Worm (Caenorhabditis elegans) whole organism, L4 larva: ENCODE measurements around the gene mpk-2.

Experiments
- D1046.2 ChIP-seq: fragments of 200-800 bp; sonication (Bioruptor generic); IDR thresholded peaks from 2 replicates; pipeline ENCODE4 v1.3.6; 2022; ENCODE audit warnings: missing genetic modification characterization, missing compliant biosample characterization
- F26F4.8 ChIP-seq: fragments of 200-800 bp; sonication (Bioruptor generic); conservative IDR thresholded peaks from 2 replicates; pipeline ENCODE4 v1.3.6; 2022; ENCODE audit warnings: missing genetic modification characterization, missing compliant biosample characterization
- F49E8.2 ChIP-seq: sonication (generic microtip); optimal IDR thresholded peaks from 2 replicates; lab custom pipeline; 2016; ENCODE audit warnings: missing compliant biosample characterization, mild to moderate bottlenecking, missing genetic modification characterization, borderline replicate concordance
- T20F7.1 ChIP-seq: fragments of 200-800 bp; sonication (Bioruptor generic); optimal IDR thresholded peaks from 2 replicates; lab custom pipeline; 2018; ENCODE audit warnings: mild to moderate bottlenecking, missing genetic modification characterization, missing compliant biosample characterization
- Y105C5A.15 ChIP-seq: fragments of 200-800 bp; sonication (Bioruptor generic); IDR thresholded peaks from 2 replicates; pipeline ENCODE4 v1.3.6; 2022; ENCODE audit warnings: missing genetic modification characterization, missing compliant biosample characterization
- Y75B8A.6 ChIP-seq: fragments of 200-800 bp; sonication (Bioruptor generic); IDR thresholded peaks from 2 replicates; pipeline ENCODE4 v1.3.6; 2022; ENCODE audit warnings: missing genetic modification reagents, missing genetic modification characterization, missing compliant biosample characterization
- aha-1 ChIP-seq: fragments of 150-350 bp; peaks from one replicate; lab custom pipeline; 2014; ENCODE audit warnings: missing biosample characterization, missing genetic modification characterization
- aly-2 ChIP-seq: sonication (generic microtip); optimal IDR thresholded peaks from 2 replicates; lab custom pipeline; 2018; ENCODE audit warnings: missing biosample characterization, missing genetic modification characterization
- ama-1 ChIP-seq: fragments of 150-350 bp; optimal IDR thresholded peaks from 2 replicates; lab custom pipeline; 2014; ENCODE audit warnings: inconsistent platforms, mixed read lengths
- attf-4 ChIP-seq: sonication (generic microtip); optimal IDR thresholded peaks from 3 replicates; lab custom pipeline; 2017; ENCODE audit warnings: missing biosample characterization, missing genetic modification characterization
- ceh-20 ChIP-seq: fragments of 200-800 bp; sonication (Bioruptor generic); IDR thresholded peaks from 2 replicates; pipeline ENCODE4 v1.3.6; 2022; ENCODE audit warnings: missing genetic modification reagents, missing genetic modification characterization, missing compliant biosample characterization
- ceh-44 ChIP-seq: fragments of 200-800 bp; sonication (Bioruptor generic); IDR thresholded peaks from 2 replicates; pipeline ENCODE4 v1.3.6; 2022; ENCODE audit warnings: missing genetic modification reagents, missing genetic modification characterization, missing compliant biosample characterization
- ctbp-1 ChIP-seq: fragments of 200-800 bp; sonication (Bioruptor generic); IDR thresholded peaks from 2 replicates; pipeline ENCODE4 v1.3.6; 2022; ENCODE audit warnings: missing genetic modification reagents, missing genetic modification characterization, missing compliant biosample characterization
- daf-16 ChIP-seq, 3 experiments: sonication (generic microtip); optimal IDR thresholded peaks; 2 replicates each; lab custom pipeline; 2016 to 2017; ENCODE audit warnings: missing genetic modification characterization in 3 of 3, missing genetic modification reagents in 3 of 3, mild to moderate bottlenecking in 2 of 3, missing compliant biosample characterization in 2 of 3, missing biosample characterization in 1 of 3, moderate library complexity in 1 of 3
- daf-19 ChIP-seq: fragments of 200-800 bp; sonication (Bioruptor generic); conservative IDR thresholded peaks from 2 replicates; pipeline ENCODE4 v1.3.6; 2022; ENCODE audit warnings: missing genetic modification characterization, missing compliant biosample characterization
- dmd-6 ChIP-seq: fragments of 200-800 bp; sonication (Bioruptor generic); IDR thresholded peaks from 2 replicates; pipeline ENCODE4 v1.3.6; 2022; ENCODE audit warnings: missing genetic modification reagents, missing genetic modification characterization, missing compliant biosample characterization
- dpl-1 ChIP-seq: fragments of 150-350 bp; optimal IDR thresholded peaks from 2 replicates; lab custom pipeline; 2014; ENCODE audit warnings: missing biosample characterization, missing genetic modification reagents, missing genetic modification characterization
- dve-1 ChIP-seq: sonication (generic microtip); optimal IDR thresholded peaks from 2 replicates; lab custom pipeline; 2017; ENCODE audit warnings: antibody characterized with exemption, mild to moderate bottlenecking, missing genetic modification characterization, missing compliant biosample characterization; ENCODE audit not compliant: insufficient read depth
- egl-27 ChIP-seq: sonication (generic microtip); optimal IDR thresholded peaks from 3 replicates; lab custom pipeline; 2017; ENCODE audit warnings: missing biosample characterization, missing genetic modification reagents, missing genetic modification characterization
- gei-8 ChIP-seq: fragments of 200-800 bp; sonication (Bioruptor generic); optimal IDR thresholded peaks from 2 replicates; lab custom pipeline; 2018; ENCODE audit warnings: mild to moderate bottlenecking, missing genetic modification characterization, missing compliant biosample characterization
- hif-1 ChIP-seq, 2 experiments: sonication (generic microtip); optimal IDR thresholded peaks; 2 replicates each; lab custom pipeline; 2016 to 2017; ENCODE audit warnings: missing compliant biosample characterization in 2 of 2, missing genetic modification characterization in 2 of 2, missing genetic modification reagents in 2 of 2, missing genotype in 2 of 2, mild to moderate bottlenecking in 1 of 2
- hlh-30 ChIP-seq: sonication (generic microtip); optimal IDR thresholded peaks from 2 replicates; lab custom pipeline; 2017; ENCODE audit warnings: antibody characterized with exemption, mild to moderate bottlenecking, missing genetic modification characterization, missing compliant biosample characterization; ENCODE audit not compliant: insufficient read depth
- lim-7 ChIP-seq: fragments of 200-800 bp; sonication (Bioruptor generic); IDR thresholded peaks from 2 replicates; pipeline ENCODE4 v1.3.6; 2022; ENCODE audit warnings: missing genetic modification characterization, missing compliant biosample characterization
- lin-13 ChIP-seq: fragments of 150-350 bp; optimal IDR thresholded peaks from 2 replicates; lab custom pipeline; 2014; ENCODE audit warnings: missing biosample characterization, missing genetic modification reagents, missing genetic modification characterization
- lin-15B ChIP-seq: fragments of 150-350 bp; sonication (generic microtip); optimal IDR thresholded peaks from 3 replicates; lab custom pipeline; 2014; ENCODE audit warnings: missing biosample characterization, missing genetic modification characterization
- lir-3 ChIP-seq: sonication (generic microtip); optimal IDR thresholded peaks from 2 replicates; lab custom pipeline; 2016; ENCODE audit warnings: mild to moderate bottlenecking, missing genetic modification characterization, missing compliant biosample characterization
- lsy-2 ChIP-seq, 2 experiments: fragments of 150-350 bp in 1 of 2; sonication (generic microtip) in 1 of 2; optimal IDR thresholded peaks; 2 replicates each; lab custom pipeline; 2014 to 2017; ENCODE audit warnings: missing biosample characterization in 2 of 2, missing genetic modification characterization in 2 of 2
- madf-5 ChIP-seq, 2 experiments: fragments of 200-800 bp; sonication (Bioruptor generic); IDR thresholded peaks; 2 replicates each; pipeline ENCODE4 v1.3.6; 2022; ENCODE audit warnings: missing compliant biosample characterization in 2 of 2, missing genetic modification characterization in 2 of 2
- madf-9 ChIP-seq: fragments of 200-800 bp; sonication (Bioruptor generic); conservative IDR thresholded peaks from 2 replicates; pipeline ENCODE4 v1.3.6; 2022; ENCODE audit warnings: missing genetic modification reagents, missing genetic modification characterization, missing compliant biosample characterization
- mdt-29 ChIP-seq: fragments of 200-800 bp; sonication (Bioruptor generic); IDR thresholded peaks from 2 replicates; pipeline ENCODE4 v1.3.6; 2022; ENCODE audit warnings: missing genetic modification reagents, missing genetic modification characterization, missing compliant biosample characterization
- nhr-10 ChIP-seq: fragments of 150-350 bp; optimal IDR thresholded peaks from 2 replicates; lab custom pipeline; 2014; ENCODE audit warnings: missing biosample characterization, missing genetic modification characterization
- nhr-102 ChIP-seq: sonication (generic microtip); optimal IDR thresholded peaks from 2 replicates; lab custom pipeline; 2016; ENCODE audit warnings: mild to moderate bottlenecking, missing genetic modification characterization, moderate library complexity, missing compliant biosample characterization
- nhr-11 ChIP-seq: fragments of 150-350 bp; optimal IDR thresholded peaks from 2 replicates; lab custom pipeline; 2014; ENCODE audit warnings: missing biosample characterization, missing genetic modification characterization
- nhr-41 ChIP-seq: fragments of 200-800 bp; sonication (Bioruptor generic); IDR thresholded peaks from 2 replicates; pipeline ENCODE4 v1.3.6; 2022; ENCODE audit warnings: missing genetic modification reagents, missing genetic modification characterization, missing compliant biosample characterization
- nhr-48 ChIP-seq: sonication (generic microtip); optimal IDR thresholded peaks from 2 replicates; lab custom pipeline; 2016; ENCODE audit warnings: mild to moderate bottlenecking, missing genetic modification characterization, missing compliant biosample characterization
- nhr-76 ChIP-seq: fragments of 150-350 bp; optimal IDR thresholded peaks from 2 replicates; lab custom pipeline; 2014; ENCODE audit warnings: missing biosample characterization, missing genetic modification characterization
- pqm-1 ChIP-seq: sonication (generic microtip); optimal IDR thresholded peaks from 2 replicates; lab custom pipeline; 2017; ENCODE audit warnings: missing biosample characterization, missing genetic modification characterization
- saeg-2 ChIP-seq: fragments of 200-800 bp; sonication (Bioruptor generic); IDR thresholded peaks from 2 replicates; pipeline ENCODE4 v1.3.6; 2022; ENCODE audit warnings: missing genetic modification reagents, missing genetic modification characterization, missing compliant biosample characterization
- skn-1 ChIP-seq: fragments of 150-350 bp; optimal IDR thresholded peaks from 2 replicates; lab custom pipeline; 2014; ENCODE audit warnings: missing biosample characterization, missing genetic modification characterization
- tra-1 ChIP-seq: fragments of 200-800 bp; sonication (Bioruptor generic); IDR thresholded peaks from 2 replicates; pipeline ENCODE4 v1.3.6; 2022; ENCODE audit warnings: missing genetic modification reagents, missing genetic modification characterization, missing compliant biosample characterization
- unc-39 ChIP-seq: sonication (generic microtip); optimal IDR thresholded peaks from 2 replicates; lab custom pipeline; 2017; ENCODE audit warnings: missing biosample characterization, missing genetic modification characterization
- unc-62 ChIP-seq, 3 experiments: fragments of 150-350 bp in 1 of 3; sonication (generic microtip); optimal IDR thresholded peaks in 2 of 3; peaks in 1 of 3; 1 replicate in 1 of 3; 2 replicates in 2 of 3; lab custom pipeline; 2014 to 2017; ENCODE audit warnings: missing biosample characterization in 3 of 3, missing genetic modification characterization in 3 of 3, missing genetic modification reagents in 3 of 3, missing genotype in 1 of 3
- zfp-2 ChIP-seq: sonication (generic microtip); optimal IDR thresholded peaks from 2 replicates; lab custom pipeline; 2016; ENCODE audit warnings: mild to moderate bottlenecking, missing genetic modification characterization, missing compliant biosample characterization
- zfp-3 ChIP-seq: fragments of 200-800 bp; sonication (Bioruptor generic); conservative IDR thresholded peaks from 2 replicates; pipeline ENCODE4 v1.3.6; 2022; ENCODE audit warnings: missing genetic modification reagents, missing genetic modification characterization, missing compliant biosample characterization
- zip-11 ChIP-seq: fragments of 200-800 bp; sonication (Bioruptor generic); IDR thresholded peaks from 2 replicates; pipeline ENCODE4 v1.3.6; 2022; ENCODE audit warnings: missing genetic modification characterization, missing compliant biosample characterization

Gene mpk-2

DNA sequence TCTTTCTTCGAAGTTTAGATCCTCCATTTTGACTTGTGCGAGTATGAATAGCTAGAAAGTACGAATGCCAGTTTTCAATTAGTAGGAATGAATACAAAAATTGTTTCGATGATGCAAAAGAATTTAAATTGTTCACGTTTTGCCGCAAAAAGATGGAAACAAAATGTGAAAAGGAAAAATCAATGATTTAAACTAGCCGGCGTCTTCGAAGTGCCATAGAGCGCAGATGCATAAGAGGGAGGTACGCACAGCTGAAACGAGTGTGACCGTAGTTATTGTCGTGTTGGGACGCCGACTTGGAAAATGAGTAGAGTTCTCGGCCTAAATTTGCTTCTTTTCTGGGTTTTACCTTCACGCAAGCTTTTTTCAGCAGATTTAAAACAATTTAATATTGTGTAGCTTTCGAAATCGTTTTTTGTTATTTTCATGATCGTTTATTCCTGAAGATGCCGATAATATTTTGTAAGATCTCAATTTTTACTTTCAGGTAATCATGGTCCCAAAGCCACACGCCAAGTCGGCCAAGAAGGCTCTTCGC is 48.7 kb upstream of the mpk-2 start, which contains the start of the genes ify-1 and rpl-22 (continued):
- TF ChIP-seq T20F7.1 (GFP tag; lab: Kevin White, UChicago) (peak; percentile 84), F49E8.2 (tag; lab: Kevin White, UChicago) (peak; percentile 61), mdt-29 (no peak), ceh-44 (GFP tag; lab: Robert Waterston, UW) (no peak), nhr-11 (peak; percentile 90), tra-1 (GFP tag; lab: Robert Waterston, UW) (no peak), Y75B8A.6 (GFP tag; lab: Robert Waterston, UW) (0 out of 2 replicates have a peak, but pooled peaks have one; percentile 36), lsy-2 (tag; optimal IDR thresholded peaks at IDR 0.05; lab: Kevin White, UChicago) (peak; percentile 97 to 99), unc-39 (tag; lab: Kevin White, UChicago) (no peak), dmd-6 (GFP tag; lab: Robert Waterston, UW) (peak; percentile 49), D1046.2 (GFP tag; lab: Robert Waterston, UW) (peak; percentile 100), aly-2 (tag; lab: Kevin White, UChicago) (no peak), unc-62 (GFP tag; optimal IDR thresholded peaks at IDR 0.05 in 1 of 2; lab: Kevin White, UChicago) (peak in 1 of 2 experiments; percentile 98), unc-62 (tag; optimal IDR thresholded peaks at IDR 0.05; lab: Kevin White, UChicago) (peak; percentile 35), hif-1 (tag; optimal IDR thresholded peaks at IDR 0.05; lab: Kevin White, UChicago) (peak; percentile 7 to 83), nhr-76 (tag; lab: Kevin White, UChicago) (no peak), madf-9 (GFP tag; lab: Robert Waterston, UW) (0 out of 2 replicates have a peak, but pooled peaks have one; percentile 21), nhr-10 (tag; lab: Kevin White, UChicago) (peak; percentile 36), zip-11 (no peak)

DNA sequence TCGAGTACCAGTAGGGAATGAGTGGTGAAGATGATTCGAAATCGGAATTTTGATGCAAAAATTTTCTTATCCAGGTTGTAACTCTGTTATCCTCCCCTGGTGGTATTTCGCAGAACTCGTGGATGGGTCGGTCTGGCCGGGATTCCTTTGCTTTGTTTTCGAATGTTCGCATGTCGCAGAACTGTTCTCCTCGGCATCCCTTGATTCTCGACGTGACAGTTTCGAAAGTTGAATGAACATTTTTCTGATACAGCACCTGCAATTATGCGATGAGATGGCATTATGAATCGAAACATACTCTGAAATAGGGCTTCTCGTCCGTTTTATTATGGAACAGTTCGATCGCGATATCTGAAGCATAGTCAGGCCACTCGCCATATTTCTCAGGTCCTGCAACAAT is 47.7 kb upstream of the mpk-2 start:
- TF ChIP-seq aha-1 (tag; lab: Kevin White, UChicago) (peak; percentile 21), zfp-3 (GFP tag; lab: Robert Waterston, UW) (0 out of 2 replicates have a peak, but pooled peaks have one; percentile 19), ctbp-1 (peak; percentile 10; the same call in 1 of the 2 replicates), madf-5 (GFP tag; IDR thresholded peaks at IDR 0.05; lab: Robert Waterston, UW) (peak in 1 of 2 experiments; percentile 40; a peak in 1 of 4 replicates), dpl-1 (no peak), aly-2 (tag; lab: Kevin White, UChicago) (no peak)

DNA sequence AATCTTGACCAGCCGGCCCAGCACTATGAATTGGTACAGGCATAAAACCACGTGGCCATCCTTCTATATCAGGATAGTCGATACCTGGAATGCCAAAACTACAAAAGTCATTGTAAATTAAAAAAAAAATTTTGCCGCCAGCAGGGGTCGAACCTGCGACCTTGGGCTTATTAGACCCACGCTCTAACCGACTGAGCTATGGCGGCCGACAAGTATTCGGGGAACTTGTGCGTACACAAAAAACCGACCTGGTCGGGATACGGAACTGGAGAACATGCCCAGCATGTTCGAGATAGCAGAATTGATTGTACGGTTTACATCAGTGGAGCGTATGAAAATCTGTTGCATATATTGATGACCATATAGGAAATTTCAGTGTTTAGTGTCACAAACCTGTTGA is 46.6 kb upstream of the mpk-2 start:
- no peak for TF ChIP-seq pqm-1 (tag; lab: Kevin White, UChicago)
- TF ChIP-seq saeg-2 (GFP tag; lab: Robert Waterston, UW), result 0 out of 2 replicates have a peak, but pooled peaks have one; percentile 66
- no peak for TF ChIP-seq egl-27
- peak; percentile 65 for TF ChIP-seq dve-1 (tag; lab: Kevin White, UChicago)
- TF ChIP-seq daf-19 (GFP tag; lab: Robert Waterston, UW), result peak; percentile 83
- peak; percentile 30 for TF ChIP-seq lin-13 (GFP tag; lab: Kevin White, UChicago)
- peak; percentile 34 for TF ChIP-seq nhr-48 (tag; lab: Kevin White, UChicago)
- 0 out of 4 replicates have a peak, but pooled peaks of 1 of the 2 experiments have one; percentile 34 for TF ChIP-seq madf-5 (GFP tag; IDR thresholded peaks at IDR 0.05; lab: Robert Waterston, UW)
- no peak for TF ChIP-seq zfp-2
- no peak for TF ChIP-seq lin-15B (tag; lab: Kevin White, UChicago)
- no peak for TF ChIP-seq ama-1 (lab: Kevin White, UChicago)
- peak; percentile 80 for TF ChIP-seq lim-7 (GFP tag; lab: Robert Waterston, UW)
- no peak for TF ChIP-seq nhr-41
- TF ChIP-seq skn-1 (tag; lab: Kevin White, UChicago), result no peak
- 0 out of 2 replicates have a peak, but pooled peaks have one; percentile 45 for TF ChIP-seq ceh-20 (GFP tag; lab: Robert Waterston, UW)
- TF ChIP-seq lsy-2 (tag; optimal IDR thresholded peaks at IDR 0.05; lab: Kevin White, UChicago), result peak; percentile 15 to 84
- TF ChIP-seq Y75B8A.6 (GFP tag; lab: Robert Waterston, UW), result 0 out of 2 replicates have a peak, but pooled peaks have one; percentile 11
- TF ChIP-seq daf-16 (GFP tag; optimal IDR thresholded peaks at IDR 0.05; lab: Kevin White, UChicago), result peak; percentile 16 to 45
- peak; percentile 55 for TF ChIP-seq daf-16 (tag; optimal IDR thresholded peaks at IDR 0.05; lab: Kevin White, UChicago)
- 0 out of 2 replicates have a peak, but pooled peaks have one; percentile 27 for TF ChIP-seq F26F4.8 (GFP tag; lab: Robert Waterston, UW)
- TF ChIP-seq hlh-30 (tag; lab: Kevin White, UChicago), result peak; percentile 51
- no peak for TF ChIP-seq lir-3
- TF ChIP-seq attf-4, result no peak
- no peak for TF ChIP-seq gei-8 (GFP tag; lab: Kevin White, UChicago)
- TF ChIP-seq hif-1 (tag; optimal IDR thresholded peaks at IDR 0.05; lab: Kevin White, UChicago), result peak; percentile 12 to 14
- peak; percentile 60 for TF ChIP-seq nhr-102
- TF ChIP-seq Y105C5A.15 (GFP tag; lab: Robert Waterston, UW), result peak; percentile 86; the same call in 1 of the 2 replicates
